Worm (Caenorhabditis elegans) whole organism, L4/young adult: ENCODE data around the gene msp-59.

ENCODE experiments used
- W03F9.2 ChIP-seq: fragments of 150-350 bp; optimal IDR thresholded peaks from 2 replicates; lab custom pipeline; 2014; ENCODE audit warnings: missing biosample characterization, missing genetic modification characterization
- dao-5 ChIP-seq: sonication (generic microtip); optimal IDR thresholded peaks from 2 replicates; lab custom pipeline; 2016; ENCODE audit warnings: missing genotype, missing genetic modification characterization, moderate library complexity, missing compliant biosample characterization
- him-1 ChIP-seq: sonication (generic microtip); optimal IDR thresholded peaks from 2 replicates; lab custom pipeline; 2016; ENCODE audit warnings: missing genotype, missing genetic modification reagents, missing genetic modification characterization, missing compliant biosample characterization

DNA sequence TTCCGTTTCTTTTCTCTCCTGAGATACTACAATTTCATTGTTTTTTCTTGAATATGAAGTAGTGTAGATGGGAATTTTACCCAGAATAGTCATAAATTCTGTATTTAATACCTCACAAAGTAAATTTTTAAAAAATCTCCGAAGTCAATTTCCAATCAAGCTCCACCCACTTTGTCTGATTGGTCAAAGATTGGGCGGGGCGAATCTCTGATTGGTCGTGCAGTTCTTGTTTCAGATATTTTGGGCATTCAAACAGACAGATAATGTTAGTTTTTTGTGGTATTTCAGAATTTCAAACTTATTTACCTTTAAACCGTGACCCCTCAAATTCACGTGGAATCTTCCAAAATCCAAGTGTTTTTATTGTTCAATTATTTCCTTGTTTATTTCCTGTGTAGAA lies 47.6 kb upstream of the msp-59 start, which contains the start of gene F41H10.5:
- TF ChIP-seq dao-5 (tag; lab: Kevin White, UChicago) = no peak
- TF ChIP-seq him-1 (tag; lab: Kevin White, UChicago) = no peak
- TF ChIP-seq W03F9.2 (tag; lab: Kevin White, UChicago) = no peak
